Worm (Caenorhabditis elegans) whole organism, mixed stage, embryonic: Measurements from ENCODE around the gene memb-2.

Experiments used
- M03D4.4 ChIP-seq: sonication (generic microtip); optimal IDR thresholded peaks from 2 replicates; lab custom pipeline; 2017; ENCODE audit warnings: mild to moderate bottlenecking, missing genetic modification characterization, missing compliant biosample characterization
- ceh-43 ChIP-seq: fragments of 200-800 bp; sonication (Bioruptor generic); optimal IDR thresholded peaks from 2 replicates; lab custom pipeline; 2018; ENCODE audit warnings: mild to moderate bottlenecking, missing genetic modification characterization, moderate library complexity, missing compliant biosample characterization
- drap-1 ChIP-seq: fragments of 200-800 bp; sonication (Bioruptor generic); optimal IDR thresholded peaks from 3 replicates; lab custom pipeline; 2018; ENCODE audit warnings: mild to moderate bottlenecking, missing genetic modification characterization, missing compliant biosample characterization
- elt-3 ChIP-seq: fragments of 150-350 bp; optimal IDR thresholded peaks from 2 replicates; lab custom pipeline; 2014; ENCODE audit warnings: missing biosample characterization, missing genetic modification characterization
- lin-13 ChIP-seq: fragments of 150-350 bp; optimal IDR thresholded peaks from 2 replicates; lab custom pipeline; 2014; ENCODE audit warnings: missing biosample characterization, missing genetic modification characterization
- mls-2 ChIP-seq: sonication (generic microtip); optimal IDR thresholded peaks from 2 replicates; lab custom pipeline; 2016; ENCODE audit warnings: mild to moderate bottlenecking, missing genetic modification characterization, moderate library complexity, missing compliant biosample characterization
- nhr-12 ChIP-seq: fragments of 150-350 bp; optimal IDR thresholded peaks from 2 replicates; lab custom pipeline; 2014; ENCODE audit warnings: missing biosample characterization, missing genetic modification characterization
- tbx-8 ChIP-seq: fragments of 200-800 bp; sonication (Bioruptor generic); optimal IDR thresholded peaks from 2 replicates; lab custom pipeline; 2018; ENCODE audit warnings: mild to moderate bottlenecking, missing genetic modification characterization, moderate library complexity, missing compliant biosample characterization

DNA sequence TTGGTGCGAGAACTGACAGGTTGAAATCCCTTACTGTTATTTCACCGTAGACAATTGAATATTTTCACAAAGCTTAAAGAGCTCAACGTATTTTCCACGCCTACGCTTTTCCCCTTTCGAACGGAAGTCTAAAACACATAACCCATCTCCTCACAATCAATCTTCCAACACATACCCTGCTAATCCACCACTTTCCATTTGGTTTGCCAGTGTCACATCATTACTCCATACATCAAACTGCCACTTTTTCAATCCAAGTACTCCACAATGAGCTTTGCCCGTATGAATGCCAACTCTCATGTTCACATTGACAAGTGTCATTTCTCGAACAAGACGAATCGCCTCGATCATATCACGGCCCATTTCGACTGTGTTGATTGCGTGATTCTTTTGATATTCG is 8.1 kb upstream of the memb-2 start:
- no peak for TF ChIP-seq ceh-43
- no peak for TF ChIP-seq drap-1 (GFP tag; lab: Kevin White, UChicago)
- no peak for TF ChIP-seq nhr-12
- no peak for TF ChIP-seq elt-3 (tag; lab: Kevin White, UChicago)
- no peak for TF ChIP-seq tbx-8 (GFP tag; lab: Kevin White, UChicago)
- no peak for TF ChIP-seq M03D4.4 (tag; lab: Kevin White, UChicago)
- no peak for TF ChIP-seq lin-13 (tag; lab: Kevin White, UChicago)
- no peak for TF ChIP-seq mls-2 (tag; lab: Kevin White, UChicago)
